Fruit fly (Drosophila melanogaster) Kc167 (cell line): Measurements from ENCODE around the gene Remo.

Source experiments
- Myc ChIP-seq: fragments of >200 bp; optimal IDR thresholded peaks from 2 replicates; lab custom pipeline; 2017; ENCODE audit warnings: missing external identifiers
- Sin3A ChIP-seq: fragments of >200 bp; optimal IDR thresholded peaks from 2 replicates; lab custom pipeline; 2018; ENCODE audit warnings: missing external identifiers
- h ChIP-seq: fragments of >200 bp; optimal IDR thresholded peaks from 3 replicates; lab custom pipeline; 2018; ENCODE audit warnings: missing external identifiers
- insv ChIP-seq: fragments of >200 bp; optimal IDR thresholded peaks from 3 replicates; lab custom pipeline; 2018; ENCODE audit warnings: missing external identifiers
- psq ChIP-seq: fragments of >200 bp; optimal IDR thresholded peaks from 2 replicates; lab custom pipeline; 2017; ENCODE audit warnings: missing external identifiers
- ttk ChIP-seq: sonication (Bioruptor generic); optimal IDR thresholded peaks from 2 replicates; lab custom pipeline; 2017; ENCODE audit warnings: missing external identifiers

Remo gene

DNA sequence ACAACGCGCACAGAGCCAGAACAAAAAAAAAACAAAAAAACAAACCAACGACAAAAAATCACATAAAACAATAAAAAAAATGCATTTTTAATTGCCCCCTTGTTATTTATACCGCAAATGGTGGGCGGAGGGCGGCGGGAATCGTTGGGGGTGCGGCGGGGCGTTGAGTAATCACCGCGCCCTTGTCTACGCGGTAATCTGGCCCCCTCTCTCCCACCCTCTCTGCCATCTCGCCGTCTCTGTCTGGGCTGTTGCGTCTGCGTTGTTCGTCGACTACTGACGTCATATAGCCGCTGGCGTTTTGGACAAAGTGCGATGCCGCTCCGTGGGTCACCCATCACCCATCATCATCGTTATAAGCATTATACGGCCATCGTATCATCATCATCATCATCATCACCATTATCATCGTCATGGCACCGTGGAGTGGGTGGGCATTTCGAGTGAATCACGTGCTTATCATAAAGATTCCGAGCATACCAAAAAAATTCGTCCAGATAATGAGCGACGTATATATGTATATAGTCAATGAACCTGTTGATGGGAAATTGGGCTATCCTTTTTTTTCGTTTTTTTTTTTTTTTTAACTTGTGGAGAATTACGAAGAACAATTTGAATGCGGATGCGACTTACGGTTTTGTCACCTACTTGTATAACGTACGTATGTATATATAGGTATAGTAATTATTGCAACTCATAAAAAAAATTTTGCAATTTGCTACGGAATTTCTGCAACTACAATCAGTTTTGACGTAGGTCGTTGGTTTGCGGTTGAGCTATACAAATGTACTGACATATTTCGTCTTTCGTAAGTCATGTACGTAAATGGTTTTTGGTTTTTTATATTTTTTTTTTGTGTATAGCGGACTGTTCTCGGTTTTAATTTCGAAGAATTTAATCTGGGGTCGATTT lies 15.0 kb downstream of the Remo start:
- TF ChIP-seq psq (lab: Kevin White, UChicago) (no peak), h (lab: Kevin White, UChicago) (no peak), Sin3A (lab: Kevin White, UChicago) (no peak), ttk (lab: Kevin White, UChicago) (no peak), insv (lab: Kevin White, UChicago) (no peak)

DNA sequence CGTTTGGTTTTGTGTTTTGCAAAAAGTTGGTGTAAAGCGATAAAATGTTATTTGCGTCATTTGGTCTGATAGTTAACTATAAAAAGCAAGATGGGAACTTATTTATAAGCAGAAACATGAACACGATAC lies 15.5 kb downstream of the Remo start, which contains the start of gene IP3K2:
TSS of gene IP3K2 (plus strand) at position 107 of the 129 bp plus-strand sequence.
- TF ChIP-seq ttk (lab: Kevin White, UChicago) (no peak), Sin3A (lab: Kevin White, UChicago) (no peak), Myc (lab: Kevin White, UChicago) (no peak), psq (lab: Kevin White, UChicago) (no peak), insv (lab: Kevin White, UChicago) (no peak), h (lab: Kevin White, UChicago) (no peak)

DNA sequence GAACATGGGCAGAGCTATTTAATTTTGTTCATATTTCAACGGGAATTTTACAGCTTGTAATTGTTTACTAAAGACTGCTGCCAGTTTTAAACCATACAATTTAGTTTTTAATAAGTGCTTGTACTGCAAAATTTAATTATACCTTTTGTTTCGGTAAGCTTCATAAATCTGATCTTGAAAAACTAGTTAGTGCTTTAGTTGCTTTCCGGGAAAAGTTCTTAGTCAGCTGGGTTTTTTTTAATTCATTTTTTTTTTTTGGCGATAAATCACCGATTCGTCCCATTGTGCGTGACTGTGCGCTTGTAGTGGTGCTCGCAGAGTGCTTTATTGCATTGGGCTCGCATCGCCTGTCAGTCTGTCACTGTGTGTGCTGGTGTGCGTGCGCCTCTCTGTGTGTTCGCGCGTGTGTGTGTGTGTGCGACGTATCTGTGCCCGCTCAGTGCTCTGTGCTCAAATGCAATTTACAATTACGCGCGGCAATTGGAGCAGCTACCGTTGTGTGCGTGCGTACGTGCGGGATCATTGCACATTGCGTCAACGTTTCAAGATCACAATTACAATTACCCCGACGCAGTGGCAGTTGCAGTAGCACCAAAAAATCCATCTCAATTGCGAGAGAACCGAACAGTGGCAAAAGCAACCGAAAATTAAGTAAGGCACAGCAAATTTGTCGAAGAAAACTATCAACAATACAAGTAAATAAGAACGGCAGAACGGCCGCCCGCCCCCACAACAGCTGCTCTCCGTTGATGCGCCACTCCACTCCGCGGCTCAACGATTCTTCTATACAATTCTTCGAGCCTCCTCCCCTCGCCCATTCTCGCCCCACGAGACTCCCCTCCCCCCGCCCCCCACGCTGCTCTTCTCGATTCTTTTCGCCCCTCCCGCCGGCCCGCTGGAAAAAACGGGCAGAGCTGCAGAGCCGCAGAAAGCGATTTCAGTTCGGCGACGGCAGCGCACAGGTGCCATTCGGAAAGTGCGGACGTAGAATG lies 16.1 kb downstream of the Remo start:
- TF ChIP-seq psq (lab: Kevin White, UChicago) (no peak), h (lab: Kevin White, UChicago) (no peak), ttk (lab: Kevin White, UChicago) (no peak), Sin3A (lab: Kevin White, UChicago) (no peak), Myc (lab: Kevin White, UChicago) (no peak), insv (lab: Kevin White, UChicago) (no peak)

dm6 chrX:13305323-13305722 lies 17.5 kb downstream of the Remo start:
- TF ChIP-seq psq (lab: Kevin White, UChicago) (no peak), Myc (lab: Kevin White, UChicago) (no peak), insv (lab: Kevin White, UChicago) (no peak), h (lab: Kevin White, UChicago) (no peak), Sin3A (lab: Kevin White, UChicago) (no peak), ttk (lab: Kevin White, UChicago) (no peak)

DNA sequence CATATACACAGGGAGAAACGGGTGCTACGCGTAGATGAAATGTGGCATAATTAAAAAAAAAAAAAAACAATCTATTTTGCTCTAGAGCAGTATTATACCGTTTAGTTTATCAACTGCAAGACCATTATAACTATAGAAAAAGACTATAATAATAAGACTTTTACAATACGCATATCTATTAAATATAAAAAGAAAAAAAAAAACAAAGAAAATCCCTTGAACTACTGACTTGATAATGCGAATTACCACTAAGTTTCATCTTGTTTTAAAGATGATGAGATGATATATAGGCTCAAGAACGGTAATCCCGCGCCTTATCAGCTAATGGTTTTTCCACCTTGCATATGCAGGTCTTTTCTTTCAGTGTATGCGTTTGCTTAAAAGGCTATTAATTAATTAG lies 19.3 kb downstream of the Remo start:
- TF ChIP-seq Myc (lab: Kevin White, UChicago), result no peak
- TF ChIP-seq Sin3A (lab: Kevin White, UChicago), result no peak
- no peak for TF ChIP-seq ttk (lab: Kevin White, UChicago)
- no peak for TF ChIP-seq insv (lab: Kevin White, UChicago)
- TF ChIP-seq h (lab: Kevin White, UChicago), result no peak
- TF ChIP-seq psq (lab: Kevin White, UChicago), result no peak

dm6 chrX:13310764-13311163 lies 22.9 kb downstream of the Remo start:
- TF ChIP-seq Sin3A (lab: Kevin White, UChicago) (no peak), Myc (lab: Kevin White, UChicago) (no peak), insv (lab: Kevin White, UChicago) (no peak), ttk (lab: Kevin White, UChicago) (no peak), psq (lab: Kevin White, UChicago) (no peak), h (lab: Kevin White, UChicago) (no peak)

dm6 chrX:13312200-13312599 lies 24.3 kb downstream of the Remo start:
- TF ChIP-seq Sin3A (lab: Kevin White, UChicago), result no peak
- no peak for TF ChIP-seq h (lab: Kevin White, UChicago)
- no peak for TF ChIP-seq ttk (lab: Kevin White, UChicago)
- no peak for TF ChIP-seq psq (lab: Kevin White, UChicago)
- no peak for TF ChIP-seq Myc (lab: Kevin White, UChicago)

DNA sequence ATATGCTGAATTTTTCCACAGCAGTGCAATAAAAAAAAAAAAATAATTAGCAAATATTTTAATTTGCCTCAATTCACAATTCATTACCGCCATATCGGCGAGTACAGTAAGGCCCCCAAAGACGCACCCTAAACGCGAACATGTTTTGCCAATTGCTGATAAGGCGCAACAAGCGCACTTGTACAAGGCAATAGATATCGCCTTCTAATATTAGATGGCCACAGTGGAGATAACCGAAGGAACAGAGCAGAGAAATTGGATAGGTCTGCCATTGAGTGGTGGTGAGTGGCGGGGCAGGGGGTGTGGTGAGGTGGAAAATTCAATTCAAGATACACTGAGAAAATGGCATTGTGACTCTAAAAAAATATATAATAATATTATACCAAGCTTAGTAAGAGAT lies 25.3 kb downstream of the Remo start:
- no peak for TF ChIP-seq ttk (lab: Kevin White, UChicago)
- no peak for TF ChIP-seq Sin3A (lab: Kevin White, UChicago)
- no peak for TF ChIP-seq psq (lab: Kevin White, UChicago)
- TF ChIP-seq h (lab: Kevin White, UChicago), result no peak
- no peak for TF ChIP-seq Myc (lab: Kevin White, UChicago)
- no peak for TF ChIP-seq insv (lab: Kevin White, UChicago)

- no peak for TF ChIP-seq h (lab: Kevin White, UChicago)
- TF ChIP-seq insv (lab: Kevin White, UChicago), result no peak
- no peak for TF ChIP-seq Sin3A (lab: Kevin White, UChicago)
- no peak for TF ChIP-seq psq (lab: Kevin White, UChicago)
- no peak for TF ChIP-seq Myc (lab: Kevin White, UChicago)
- no peak for TF ChIP-seq ttk (lab: Kevin White, UChicago)
Observed at dm6 chrX:13314323-13314722, 26.5 kb downstream of the Remo start.

- no peak for TF ChIP-seq ttk (lab: Kevin White, UChicago)
- TF ChIP-seq psq (lab: Kevin White, UChicago), result no peak
- no peak for TF ChIP-seq Myc (lab: Kevin White, UChicago)
- TF ChIP-seq Sin3A (lab: Kevin White, UChicago), result no peak
- no peak for TF ChIP-seq insv (lab: Kevin White, UChicago)
- TF ChIP-seq h (lab: Kevin White, UChicago), result no peak
Observed at dm6 chrX:13314789-13315462, 27.1 kb downstream of the Remo start.
